Worm (Caenorhabditis elegans) whole organism, young adult: ENCODE data around the gene egl-26.

ENCODE experiments used
- F49E8.2 ChIP-seq: sonication (generic microtip); optimal IDR thresholded peaks from 3 replicates; lab custom pipeline; 2017; ENCODE audit warnings: missing genetic modification characterization, mild to moderate bottlenecking, missing compliant biosample characterization, antibody characterized with exemption, moderate library complexity; ENCODE audit not compliant: insufficient read depth
- ccch-3 ChIP-seq: fragments of 200-800 bp; sonication (Bioruptor generic); optimal IDR thresholded peaks from 2 replicates; lab custom pipeline; 2018; ENCODE audit warnings: mild to moderate bottlenecking, missing genetic modification characterization, missing compliant biosample characterization
- gei-17 ChIP-seq: fragments of 200-800 bp; sonication (Bioruptor generic); optimal IDR thresholded peaks from 2 replicates; lab custom pipeline; 2018; ENCODE audit warnings: mild to moderate bottlenecking, missing genetic modification characterization, missing compliant biosample characterization
- pha-4 ChIP-seq: fragments of 150-350 bp; sonication (generic microtip); optimal IDR thresholded peaks from 2 replicates; lab custom pipeline; 2014; ENCODE audit warnings: missing biosample characterization, missing genetic modification reagents, missing genetic modification characterization
- sea-2 ChIP-seq: fragments of 200-800 bp; sonication (Bioruptor generic); IDR thresholded peaks from 2 replicates; pipeline ENCODE4 v1.3.6; 2022; ENCODE audit warnings: missing genetic modification characterization, missing compliant biosample characterization
- unc-130 ChIP-seq: sonication (generic microtip); optimal IDR thresholded peaks from 2 replicates; lab custom pipeline; 2016; ENCODE audit warnings: missing genetic modification reagents, missing genetic modification characterization, missing compliant biosample characterization
- ztf-28 ChIP-seq: fragments of 200-800 bp; sonication (Bioruptor generic); IDR thresholded peaks from 2 replicates; pipeline ENCODE4 v1.3.6; 2022; ENCODE audit warnings: missing genetic modification reagents, missing genetic modification characterization, missing compliant biosample characterization
- ztf-6 ChIP-seq: fragments of 200-800 bp; sonication (Bioruptor generic); IDR thresholded peaks from 2 replicates; pipeline ENCODE4 v1.3.6; 2022; ENCODE audit warnings: missing genetic modification reagents, missing genetic modification characterization, missing compliant biosample characterization

DNA sequence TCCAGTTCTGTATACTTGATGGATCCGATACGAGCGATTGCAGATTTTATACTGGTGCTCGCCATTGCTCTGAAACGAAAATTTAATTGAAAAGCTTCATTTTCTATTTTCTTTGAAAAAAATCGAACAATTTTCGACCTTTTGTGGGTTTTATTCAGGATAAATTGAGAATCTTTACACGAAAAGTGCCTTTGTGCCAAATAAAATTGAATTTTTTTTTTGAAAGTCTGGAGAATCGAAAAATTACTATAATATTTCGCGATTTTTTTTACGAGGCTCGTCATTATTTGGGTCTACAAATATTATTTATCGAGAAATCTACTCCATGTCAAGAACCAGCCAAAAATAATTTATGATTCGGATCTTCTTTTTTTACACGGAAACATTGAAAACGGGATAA, 27.5 kb upstream of the egl-26 start, which contains the start of gene F23F1.10:
- TF ChIP-seq pha-4 (tag; lab: Kevin White, UChicago): no peak
- TF ChIP-seq ztf-28 (GFP tag; lab: Robert Waterston, UW): no peak
- no peak for TF ChIP-seq ztf-6 (GFP tag; lab: Robert Waterston, UW)
- TF ChIP-seq unc-130: no peak
- TF ChIP-seq sea-2: no peak
- TF ChIP-seq gei-17 (GFP tag; lab: Kevin White, UChicago): no peak
- no peak for TF ChIP-seq ccch-3 (GFP tag; lab: Kevin White, UChicago)
- peak; percentile 44 for TF ChIP-seq F49E8.2 (tag; lab: Kevin White, UChicago)
